Fruit fly (Drosophila melanogaster): ENCODE data around the gene CG15042.

- TF ChIP-seq CG16779 (tag; optimal IDR thresholded peaks at IDR 0.05) (no peak), CG8119 (GFP tag; IDR thresholded peaks at IDR 0.05) (no peak), ss (GFP tag; optimal IDR thresholded peaks at IDR 0.05) (peak; percentile 24 to 80), Met (GFP tag; optimal IDR thresholded peaks at IDR 0.05) (peak; percentile 21), CG7368 (GFP tag; optimal IDR thresholded peaks at IDR 0.05) (no peak), CG11902 (GFP tag; optimal IDR thresholded peaks at IDR 0.05) (no peak), Eip75B (GFP tag; optimal IDR thresholded peaks at IDR 0.05) (no peak), CG10631 (GFP tag; optimal IDR thresholded peaks at IDR 0.05) (peak; percentile 35), Lpt (GFP tag; optimal IDR thresholded peaks at IDR 0.05) (no peak), eg (GFP tag; IDR thresholded peaks at IDR 0.05) (no peak), Blimp-1 (GFP tag; optimal IDR thresholded peaks at IDR 0.05) (no peak)
Observed at dm6 chrX:18537066-18537759, 9.1 kb upstream of the CG15042 start.
